Fruit fly (Drosophila melanogaster): ENCODE results near the gene cutlet.

The cutlet gene

dm6 chr2L:3740443-3740842 lies 28.9 kb upstream of the cutlet start:
- no peak for TF ChIP-seq Sox15 (GFP tag; optimal IDR thresholded peaks at IDR 0.05)
- TF ChIP-seq CG9139 (GFP tag; optimal IDR thresholded peaks at IDR 0.05) = no peak
- TF ChIP-seq Hr39 (GFP tag; optimal IDR thresholded peaks at IDR 0.05) = no peak
- no peak for TF ChIP-seq net (GFP tag; optimal IDR thresholded peaks at IDR 0.05)
- TF ChIP-seq Eip78C (GFP tag) = peak; percentile 14

- TF ChIP-seq CG4318 (GFP tag; optimal IDR thresholded peaks at IDR 0.05) (peak; percentile 16), acj6 (GFP tag; optimal IDR thresholded peaks at IDR 0.05) (no peak), Lpt (GFP tag; optimal IDR thresholded peaks at IDR 0.05) (no peak), CG3919 (GFP tag; optimal IDR thresholded peaks at IDR 0.05) (no peak), CG34406 (GFP tag; optimal IDR thresholded peaks at IDR 0.05) (no peak), Ets21C (GFP tag; optimal IDR thresholded peaks at IDR 0.05) (no peak), Hr39 (GFP tag; optimal IDR thresholded peaks at IDR 0.05) (no peak), achi (GFP tag; optimal IDR thresholded peaks at IDR 0.05) (peak; percentile 31), Ets96B (tag; optimal IDR thresholded peaks at IDR 0.05) (peak; percentile 14), CG7368 (GFP tag; optimal IDR thresholded peaks at IDR 0.05) (no peak), Sox15 (GFP tag; optimal IDR thresholded peaks at IDR 0.05) (no peak), eg (GFP tag; IDR thresholded peaks at IDR 0.05) (no peak), CG1621 (tag; optimal IDR thresholded peaks at IDR 0.05) (no peak), ss (GFP tag; optimal IDR thresholded peaks at IDR 0.05) (no peak), Eip93F (GFP tag; optimal IDR thresholded peaks at IDR 0.05) (no peak), vri (GFP tag; optimal IDR thresholded peaks at IDR 0.05) (no peak), CG31627 (GFP tag; optimal IDR thresholded peaks at IDR 0.05) (no peak), spab (GFP tag; optimal IDR thresholded peaks at IDR 0.05) (no peak), Met (GFP tag; optimal IDR thresholded peaks at IDR 0.05) (no peak), Blimp-1 (GFP tag; optimal IDR thresholded peaks at IDR 0.05) (no peak), Eip78C (GFP tag) (peak; percentile 88), CG8632 (GFP tag; optimal IDR thresholded peaks at IDR 0.05) (no peak), fd85E (GFP tag; optimal IDR thresholded peaks at IDR 0.05) (no peak), svp (GFP tag) (peak; percentile 57), Hr38 (GFP tag; optimal IDR thresholded peaks at IDR 0.05) (no peak), fd59A (GFP tag; optimal IDR thresholded peaks at IDR 0.05) (no peak), salr (GFP tag; optimal IDR thresholded peaks at IDR 0.05) (peak in 1 of 2 experiments; percentile 1), Hr4 (GFP tag; optimal IDR thresholded peaks at IDR 0.05) (peak; percentile 58), CG6276 (GFP tag; optimal IDR thresholded peaks at IDR 0.05) (peak; percentile 2), CG10631 (GFP tag; optimal IDR thresholded peaks at IDR 0.05) (no peak), fkh (GFP tag; optimal IDR thresholded peaks at IDR 0.05) (no peak), CG11762 (GFP tag; optimal IDR thresholded peaks at IDR 0.05; ENCODE audit: insufficient read depth) (no peak), CG32006 (GFP tag; optimal IDR thresholded peaks at IDR 0.05) (peak; percentile 60), OdsH (GFP tag; optimal IDR thresholded peaks at IDR 0.05) (peak; percentile 34), CG9139 (GFP tag; optimal IDR thresholded peaks at IDR 0.05) (no peak), CG6792 (GFP tag; optimal IDR thresholded peaks at IDR 0.05) (no peak), Eip75B (GFP tag; optimal IDR thresholded peaks at IDR 0.05) (no peak), cyc (GFP tag; optimal IDR thresholded peaks at IDR 0.05) (no peak), CG8119 (GFP tag; IDR thresholded peaks at IDR 0.05) (no peak), Smox (GFP tag; optimal IDR thresholded peaks at IDR 0.05) (no peak)
Measured at dm6 chr2L:3737682-3738081, 26.1 kb upstream of the cutlet start.
